Fruit fly (Drosophila melanogaster): ENCODE measurements around the gene Uros2.

Uros2 gene

DNA sequence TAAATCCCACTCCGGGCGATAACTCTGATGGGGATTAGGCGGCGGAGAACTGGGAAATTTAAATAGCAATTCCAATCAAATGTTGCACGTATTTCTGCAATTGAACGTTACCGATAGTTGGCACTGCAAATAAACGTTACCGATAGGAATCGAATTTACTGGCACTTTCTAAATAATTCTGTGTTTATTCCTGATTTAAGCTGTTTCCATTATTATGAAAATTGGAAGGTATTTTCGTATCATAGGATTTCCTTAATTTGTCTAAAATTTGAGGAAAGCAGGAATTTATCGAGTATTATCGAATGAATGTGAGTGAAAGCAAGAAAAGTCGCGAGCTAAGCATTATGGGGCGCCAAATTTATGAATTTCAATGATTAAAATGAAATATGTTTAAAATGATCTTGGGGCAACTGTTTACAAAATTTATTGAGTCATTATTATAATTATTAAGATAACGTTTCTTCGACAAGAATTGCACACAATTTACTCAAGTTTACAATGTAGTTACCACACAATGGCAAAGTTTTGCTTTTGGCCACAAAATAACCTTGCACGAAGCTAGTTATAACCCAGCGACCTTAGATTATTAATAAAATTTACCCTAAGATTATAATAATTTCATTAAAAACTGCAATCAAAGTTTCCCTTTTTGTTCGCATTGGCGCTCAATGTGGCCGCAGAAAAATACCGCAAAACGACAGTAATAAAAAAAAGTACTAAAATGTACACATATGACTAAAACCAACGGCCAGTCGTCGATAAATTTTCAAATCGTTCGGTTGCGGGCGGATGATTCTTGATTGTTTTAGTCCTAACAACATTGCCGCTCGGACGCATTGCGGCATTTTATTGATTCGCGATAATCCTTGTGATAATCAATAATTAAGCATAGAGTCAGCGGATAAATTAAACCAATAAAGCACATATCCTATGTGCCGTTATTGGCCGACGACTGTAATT lies 15.5 kb downstream of the Uros2 start, which contains the start of gene alpha-Man-IIb (continued):
- TF ChIP-seq Neu2 (GFP tag; optimal IDR thresholded peaks at IDR 0.05; ENCODE audit: borderline replicate concordance) (no peak), psq (GFP tag; optimal IDR thresholded peaks at IDR 0.05) (no peak), HLHmδ (GFP tag; optimal IDR thresholded peaks at IDR 0.05) (no peak), fru (optimal IDR thresholded peaks at IDR 0.05) (no peak), abd-A (tag; optimal IDR thresholded peaks at IDR 0.05) (peak; percentile 80), CG7928 (GFP tag; optimal IDR thresholded peaks at IDR 0.05) (no peak), CG1647 (GFP tag; optimal IDR thresholded peaks at IDR 0.05) (no peak), Ssrp (tag; optimal IDR thresholded peaks at IDR 0.05) (no peak), CG10321 (GFP tag; IDR thresholded peaks at IDR 0.05) (no peak), CG2202 (tag; optimal IDR thresholded peaks at IDR 0.05) (no peak), MBD-R2 (GFP tag; IDR thresholded peaks at IDR 0.05) (peak; percentile 43; the same call in 1 of the 2 replicates), fd96Cb (tag; optimal IDR thresholded peaks at IDR 0.05) (no peak), cas (GFP tag; IDR thresholded peaks at IDR 0.05) (no peak), CG7357 (GFP tag; IDR thresholded peaks at IDR 0.05) (no peak), CG8290 (GFP tag; optimal IDR thresholded peaks at IDR 0.05) (no peak), CG8290 (tag; optimal IDR thresholded peaks at IDR 0.05) (no peak), ems (GFP tag; optimal IDR thresholded peaks at IDR 0.05) (peak; percentile 30), CoRest (tag; optimal IDR thresholded peaks at IDR 0.05) (peak; percentile 34), trem (tag; optimal IDR thresholded peaks at IDR 0.05) (peak; percentile 50), B-H2 (GFP tag; optimal IDR thresholded peaks at IDR 0.05) (no peak), NK7.1 (GFP tag; optimal IDR thresholded peaks at IDR 0.05) (no peak), tll (GFP tag; optimal IDR thresholded peaks at IDR 0.05) (no peak), repo (GFP tag; optimal IDR thresholded peaks at IDR 0.05) (no peak), CG11723 (GFP tag; optimal IDR thresholded peaks at IDR 0.05) (no peak), pho (GFP tag; optimal IDR thresholded peaks at IDR 0.05) (no peak), usp (GFP tag; optimal IDR thresholded peaks at IDR 0.05) (no peak), gsb-n (tag; optimal IDR thresholded peaks at IDR 0.05) (peak; percentile 55), CG8089 (GFP tag; optimal IDR thresholded peaks at IDR 0.05) (no peak), bowl (GFP tag; IDR thresholded peaks at IDR 0.05) (no peak), Awh (GFP tag; IDR thresholded peaks at IDR 0.05) (no peak), en (GFP tag; optimal IDR thresholded peaks at IDR 0.05) (no peak), gt (GFP tag; IDR thresholded peaks at IDR 0.05) (no peak), scrt (GFP tag; optimal IDR thresholded peaks at IDR 0.05) (no peak), Lhr (GFP tag; optimal IDR thresholded peaks at IDR 0.05) (peak; percentile 69), CG34422 (GFP tag; IDR thresholded peaks at IDR 0.05) (peak; percentile 84; the same call in 1 of the 3 replicates), stwl (tag; optimal IDR thresholded peaks at IDR 0.05) (no peak), Bteb2 (GFP tag; optimal IDR thresholded peaks at IDR 0.05) (no peak), ftz-f1 (GFP tag; optimal IDR thresholded peaks at IDR 0.05) (peak; percentile 2), toy (GFP tag; IDR thresholded peaks at IDR 0.05) (no peak), CG15601 (tag; optimal IDR thresholded peaks at IDR 0.05) (no peak), Bdp1 (GFP tag; optimal IDR thresholded peaks at IDR 0.05) (no peak), pb (GFP tag; optimal IDR thresholded peaks at IDR 0.05) (no peak), CG7271 (tag; optimal IDR thresholded peaks at IDR 0.05) (no peak), CG2199 (GFP tag; IDR thresholded peaks at IDR 0.05) (peak; percentile 74; the same call in 2 of the 3 replicates), CG9727 (GFP tag; optimal IDR thresholded peaks at IDR 0.05) (peak; percentile 7), CG8765 (GFP tag; IDR thresholded peaks at IDR 0.05) (no peak), Vsx1 (GFP tag; optimal IDR thresholded peaks at IDR 0.05) (no peak), CG31365 (tag; optimal IDR thresholded peaks at IDR 0.05) (no peak), nerfin-2 (GFP tag; IDR thresholded peaks at IDR 0.05; ENCODE audit: partially characterized antibody) (peak; percentile 69), slbo (GFP tag; IDR thresholded peaks at IDR 0.05) (peak; percentile 50; the same call in 1 of the 2 replicates)

All from whole organism, embryonic.